Fruit fly (Drosophila melanogaster): ENCODE measurements around the gene Pgant6.

dm6 chr3L:2818784-2819183 is 36.7 kb downstream of the Pgant6 start:
- TF ChIP-seq ovo (GFP tag; optimal IDR thresholded peaks at IDR 0.05) (no peak), CG1620 (GFP tag; optimal IDR thresholded peaks at IDR 0.05) (no peak), CG33017 (tag; optimal IDR thresholded peaks at IDR 0.05) (no peak), CG14711 (tag; optimal IDR thresholded peaks at IDR 0.05) (no peak), cnc (optimal IDR thresholded peaks at IDR 0.05) (no peak), Mnt (GFP tag; optimal IDR thresholded peaks at IDR 0.05) (no peak), Clk (GFP tag; optimal IDR thresholded peaks at IDR 0.05) (no peak), CG7045 (GFP tag; optimal IDR thresholded peaks at IDR 0.05) (no peak), CG5204 (GFP tag; optimal IDR thresholded peaks at IDR 0.05) (no peak), CG12768 (GFP tag; optimal IDR thresholded peaks at IDR 0.05) (no peak), CG11617 (GFP tag; optimal IDR thresholded peaks at IDR 0.05) (no peak), toe (GFP tag; optimal IDR thresholded peaks at IDR 0.05) (no peak), kay (GFP tag; ENCODE audit: borderline replicate concordance) (no peak)
